Fruit fly (Drosophila melanogaster) whole organism, embryonic: ENCODE results near the gene CG31125.

Experiments used
- CG11456 ChIP-seq: fragments of 200-800 bp; sonication (Bioruptor generic); IDR thresholded peaks from 3 replicates; pipeline ENCODE4 v1.3.6; 2022; ENCODE audit warnings: missing biosample characterization, missing genetic modification characterization
- CG7928 ChIP-seq: fragments of 200-800 bp; sonication (Bioruptor generic); optimal IDR thresholded peaks from 2 replicates; lab custom pipeline; 2017; ENCODE audit warnings: missing biosample characterization, mild to moderate bottlenecking, missing genetic modification characterization
- Dbx ChIP-seq: fragments of 200-800 bp; sonication (Bioruptor generic); IDR thresholded peaks from 3 replicates; pipeline ENCODE4 v1.3.6; 2022; ENCODE audit warnings: missing biosample characterization, missing genetic modification characterization

DNA sequence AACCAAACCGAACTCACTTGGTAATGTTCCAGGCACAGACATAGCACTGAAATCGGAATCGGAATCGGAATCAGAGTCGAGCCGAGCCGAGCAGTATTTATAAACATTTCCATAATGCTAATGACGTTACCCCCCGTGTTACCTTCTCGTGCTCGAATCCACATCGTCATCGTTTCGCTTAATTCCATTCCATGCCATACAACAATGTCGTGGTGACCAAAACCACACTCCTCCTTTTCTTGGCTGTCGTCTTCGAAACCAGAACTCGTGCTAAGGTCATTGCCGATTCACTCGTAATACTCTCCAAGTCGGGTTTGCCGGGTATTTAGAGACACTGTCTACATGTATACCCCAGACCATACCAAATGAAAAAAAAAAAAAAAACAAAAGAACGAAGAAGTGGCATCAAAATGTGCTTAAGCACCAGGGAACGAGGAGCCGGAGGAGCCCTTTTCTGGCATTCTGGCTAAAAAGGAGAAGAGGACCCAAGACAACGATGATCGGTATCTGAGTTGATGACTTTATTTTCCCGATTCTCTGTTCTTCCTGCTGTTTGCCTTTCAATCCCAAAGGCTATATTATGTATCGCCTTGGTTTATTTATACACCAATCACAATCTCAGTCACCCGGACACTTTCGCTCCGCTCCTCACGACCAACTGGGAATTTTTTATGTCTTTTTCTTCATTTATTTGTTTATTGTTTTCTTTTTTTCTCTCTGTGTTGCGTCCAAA, 51.1 kb downstream of the CG31125 start:
- no peak for TF ChIP-seq CG7928 (GFP tag; lab: Kevin White, UChicago)
- no peak for TF ChIP-seq CG11456 (GFP tag; lab: Robert Waterston, UW)
- TF ChIP-seq Dbx (GFP tag; lab: Robert Waterston, UW): no peak
